Worm (Caenorhabditis elegans): Measurements from ENCODE around the gene oac-52.

Gene oac-52

ce11 chrIV:4390438-4390894 is 44.1 kb upstream of the oac-52 start, which contains the start of the genes rpl-7A and set-21 (continued):
- TF ChIP-seq pax-3 (tag; optimal IDR thresholded peaks at IDR 0.05) = peak; percentile 95
- TF ChIP-seq grh-1 (GFP tag; IDR thresholded peaks at IDR 0.05) = peak; percentile 99
- TF ChIP-seq egl-27 (tag; optimal IDR thresholded peaks at IDR 0.05) = peak in 1 of 2 experiments; percentile 49
- TF ChIP-seq snpc-4 (tag; optimal IDR thresholded peaks at IDR 0.05) = peak; percentile 53
- TF ChIP-seq nhr-12 (tag; optimal IDR thresholded peaks at IDR 0.05) = no peak
- peak; percentile 77 for TF ChIP-seq F16B12.6 (tag; optimal IDR thresholded peaks at IDR 0.05)

ce11 chrIV:4386351-4386750 is 39.9 kb upstream of the oac-52 start, which contains the start of gene tald-1:
Gene tald-1, plus strand, starts transcription at chrIV:4386651.
- TF ChIP-seq hpl-2 (GFP tag; optimal IDR thresholded peaks at IDR 0.05) = no peak
- TF ChIP-seq swsn-7 (tag; optimal IDR thresholded peaks at IDR 0.05) = no peak
- TF ChIP-seq elt-2 (tag; optimal IDR thresholded peaks at IDR 0.05) = peak; percentile 40
- no peak for TF ChIP-seq ceh-88 (GFP tag; IDR thresholded peaks at IDR 0.05)

ce11 chrIV:4369116-4369515 is 22.7 kb upstream of the oac-52 start:
- TF ChIP-seq xbp-1 (tag; optimal IDR thresholded peaks at IDR 0.05) = no peak
- no peak for TF ChIP-seq C04F5.9 (tag; optimal IDR thresholded peaks at IDR 0.05)
- no peak for TF ChIP-seq ceh-82 (tag; optimal IDR thresholded peaks at IDR 0.05)
- no peak for TF ChIP-seq nhr-85 (tag)
- TF ChIP-seq jun-1 (tag; optimal IDR thresholded peaks at IDR 0.05) = no peak

ce11 chrIV:4360497-4360896 is 14.1 kb upstream of the oac-52 start, which contains the start of gene F55F10.1:
Gene F55F10.1, plus strand, starts transcription at chrIV:4360837.
- TF ChIP-seq ceh-8 (GFP tag; optimal IDR thresholded peaks at IDR 0.05) (no peak), nhr-19 (GFP tag; conservative IDR thresholded peaks at IDR 0.05) (peak; percentile 65), ets-5 (GFP tag; IDR thresholded peaks at IDR 0.05) (no peak), Y116A8C.19 (tag; optimal IDR thresholded peaks at IDR 0.05; ENCODE audit: borderline replicate concordance) (no peak), pax-3 (tag; optimal IDR thresholded peaks at IDR 0.05) (no peak), F16B12.6 (tag; optimal IDR thresholded peaks at IDR 0.05) (peak; percentile 47), fkh-8 (tag; optimal IDR thresholded peaks at IDR 0.05) (peak; percentile 27), lin-35 (GFP tag; optimal IDR thresholded peaks at IDR 0.05) (peak; percentile 81 to 85), C04F5.9 (tag; optimal IDR thresholded peaks at IDR 0.05) (peak; percentile 20), ama-1 (optimal IDR thresholded peaks at IDR 0.05) (no peak), lin-15B (tag; optimal IDR thresholded peaks at IDR 0.05) (peak; percentile 8), ces-1 (GFP tag; optimal IDR thresholded peaks at IDR 0.05) (no peak), C34B4.2 (tag; optimal IDR thresholded peaks at IDR 0.05) (no peak), mdl-1 (tag; optimal IDR thresholded peaks at IDR 0.05) (peak in 1 of 2 experiments; percentile 19), nhr-11 (tag; optimal IDR thresholded peaks at IDR 0.05) (peak; percentile 38), aha-1 (tag; optimal IDR thresholded peaks at IDR 0.05) (no peak), jun-1 (tag; optimal IDR thresholded peaks at IDR 0.05) (peak; percentile 77), rnt-1 (tag; optimal IDR thresholded peaks at IDR 0.05) (peak; percentile 81), unc-30 (tag; optimal IDR thresholded peaks at IDR 0.05) (no peak), egl-13 (tag; optimal IDR thresholded peaks at IDR 0.05) (peak; percentile 17), zip-4 (GFP tag; optimal IDR thresholded peaks at IDR 0.05) (peak; percentile 46), fkh-4 (tag; optimal IDR thresholded peaks at IDR 0.05; ENCODE audit: borderline replicate concordance) (no peak), hlh-17 (GFP tag; optimal IDR thresholded peaks at IDR 0.05; ENCODE audit: borderline replicate concordance) (no peak), grh-1 (GFP tag; IDR thresholded peaks at IDR 0.05) (peak; percentile 49), nhr-71 (tag; optimal IDR thresholded peaks at IDR 0.05) (peak; percentile 87), irx-1 (tag; optimal IDR thresholded peaks at IDR 0.05) (peak; percentile 53), nhr-12 (tag; optimal IDR thresholded peaks at IDR 0.05) (no peak), lsy-2 (tag; optimal IDR thresholded peaks at IDR 0.05) (peak; percentile 85 to 86), ztf-4 (tag; optimal IDR thresholded peaks at IDR 0.05) (no peak), nhr-20 (tag; optimal IDR thresholded peaks at IDR 0.05) (peak; percentile 66), vab-15 (tag; optimal IDR thresholded peaks at IDR 0.05) (no peak), efl-1 (optimal IDR thresholded peaks at IDR 0.05) (peak; percentile 77 to 87), efl-1 (GFP tag; optimal IDR thresholded peaks at IDR 0.05 in 1 of 2) (peak; percentile 85 to 98), snpc-4 (tag; optimal IDR thresholded peaks at IDR 0.05) (peak; percentile 56), sox-4 (tag; optimal IDR thresholded peaks at IDR 0.05) (peak; percentile 59), lin-39 (tag; optimal IDR thresholded peaks at IDR 0.05) (peak; percentile 63), alr-1 (tag; optimal IDR thresholded peaks at IDR 0.05; ENCODE audit: borderline replicate concordance) (no peak), hlh-4 (tag; optimal IDR thresholded peaks at IDR 0.05) (no peak)

Data from whole organism, L1 larva.